Fruit fly (Drosophila melanogaster) whole organism, embryonic: Measurements from ENCODE around the gene sesB.

Experiments
- Atf-2 ChIP-seq: fragments of 200-800 bp; sonication (Bioruptor generic); optimal IDR thresholded peaks from 2 replicates; lab custom pipeline; 2016; ENCODE audit warnings: missing biosample characterization, missing genetic modification characterization
- Atf3 ChIP-seq: fragments of 200-800 bp; sonication (Bioruptor generic); optimal IDR thresholded peaks from 3 replicates; lab custom pipeline; 2016; ENCODE audit warnings: missing biosample characterization, missing genetic modification characterization
- CG10147 ChIP-seq: fragments of 200-800 bp; sonication (Bioruptor generic); optimal IDR thresholded peaks from 2 replicates; lab custom pipeline; 2019; ENCODE audit warnings: missing biosample characterization, mild to moderate bottlenecking, missing genetic modification characterization, moderate library complexity
- CG10209 ChIP-seq: fragments of 200-800 bp; sonication (Bioruptor generic); optimal IDR thresholded peaks from 3 replicates; lab custom pipeline; 2017; ENCODE audit warnings: missing biosample characterization, mild to moderate bottlenecking, missing genetic modification characterization, missing genetic modification reagents
- CG11695 ChIP-seq: fragments of 200-800 bp; sonication (Bioruptor generic); IDR thresholded peaks from 3 replicates; pipeline ENCODE4 v1.3.6; 2022; ENCODE audit warnings: missing biosample characterization, missing genetic modification characterization
- CG12155 ChIP-seq: fragments of 200-800 bp; sonication (Bioruptor generic); optimal IDR thresholded peaks from 3 replicates; lab custom pipeline; 2016; ENCODE audit warnings: missing biosample characterization, missing genetic modification characterization
- CG1233 ChIP-seq: fragments of 200-800 bp; sonication (Bioruptor generic); optimal IDR thresholded peaks from 4 replicates; lab custom pipeline; 2018; ENCODE audit warnings: missing biosample characterization, mild to moderate bottlenecking, missing genetic modification characterization
- CG13624 ChIP-seq: fragments of 200-800 bp; sonication (Bioruptor generic); optimal IDR thresholded peaks from 2 replicates; lab custom pipeline; 2016; ENCODE audit warnings: missing biosample characterization, missing genetic modification characterization
- CG15696 ChIP-seq: fragments of 200-800 bp; sonication (Bioruptor generic); optimal IDR thresholded peaks from 2 replicates; lab custom pipeline; 2019; ENCODE audit warnings: missing biosample characterization, mild to moderate bottlenecking, missing genetic modification characterization, moderate library complexity
- CG16863 ChIP-seq: fragments of 200-800 bp; sonication (Bioruptor generic); optimal IDR thresholded peaks from 3 replicates; lab custom pipeline; 2016; ENCODE audit warnings: missing biosample characterization, missing genetic modification characterization
- CG18476 ChIP-seq: fragments of 200-800 bp; sonication (Bioruptor generic); optimal IDR thresholded peaks from 2 replicates; lab custom pipeline; 2016; ENCODE audit warnings: missing biosample characterization, mild to moderate bottlenecking, missing genetic modification characterization
- CG4328 ChIP-seq: fragments of 200-800 bp; sonication (Bioruptor generic); optimal IDR thresholded peaks from 3 replicates; lab custom pipeline; 2017; ENCODE audit warnings: missing biosample characterization, missing genetic modification reagents, missing genetic modification characterization
- CG6689 ChIP-seq: fragments of 200-800 bp; sonication (Bioruptor generic); IDR thresholded peaks from 2 replicates; pipeline ENCODE4 v1.3.6; 2022; ENCODE audit warnings: missing biosample characterization, missing genetic modification characterization
- CG6765 ChIP-seq: fragments of 200-800 bp; sonication (Bioruptor generic); optimal IDR thresholded peaks from 3 replicates; lab custom pipeline; 2017; ENCODE audit warnings: missing biosample characterization, mild to moderate bottlenecking, missing genetic modification characterization
- CG7745 ChIP-seq: fragments of 200-800 bp; sonication (Bioruptor generic); optimal IDR thresholded peaks from 2 replicates; lab custom pipeline; 2018; ENCODE audit warnings: missing biosample characterization, mild to moderate bottlenecking, missing genetic modification characterization, moderate library complexity
- CG7786 ChIP-seq: fragments of 200-800 bp; sonication (Bioruptor generic); optimal IDR thresholded peaks from 2 replicates; lab custom pipeline; 2016; ENCODE audit warnings: missing biosample characterization, missing genetic modification characterization
- CG8359 ChIP-seq: fragments of 200-800 bp; sonication (Bioruptor generic); optimal IDR thresholded peaks from 2 replicates; lab custom pipeline; 2017; ENCODE audit warnings: missing biosample characterization, mild to moderate bottlenecking, missing genetic modification characterization, borderline replicate concordance
- CG8765 ChIP-seq: fragments of 200-800 bp; sonication (Bioruptor generic); IDR thresholded peaks from 2 replicates; pipeline ENCODE4 v1.3.6; 2022; ENCODE audit warnings: missing biosample characterization, missing genetic modification characterization
- CG9609 ChIP-seq: fragments of 200-800 bp; sonication (Bioruptor generic); optimal IDR thresholded peaks from 3 replicates; lab custom pipeline; 2016; ENCODE audit warnings: missing biosample characterization, missing genetic modification characterization
- CG9817 ChIP-seq: fragments of 200-800 bp; sonication (Bioruptor generic); optimal IDR thresholded peaks from 2 replicates; lab custom pipeline; 2018; ENCODE audit warnings: missing biosample characterization, mild to moderate bottlenecking, missing genetic modification characterization, moderate library complexity
- Chrac-16 ChIP-seq: fragments of 200-800 bp; sonication (Bioruptor generic); optimal IDR thresholded peaks from 3 replicates; lab custom pipeline; 2016; ENCODE audit warnings: missing biosample characterization, missing genetic modification characterization
- Fer2 ChIP-seq: fragments of 200-800 bp; sonication (Bioruptor generic); optimal IDR thresholded peaks from 2 replicates; lab custom pipeline; 2018; ENCODE audit warnings: missing biosample characterization, mild to moderate bottlenecking, missing genetic modification characterization, moderate library complexity
- Hmx ChIP-seq: fragments of 200-800 bp; sonication (Bioruptor generic); optimal IDR thresholded peaks from 2 replicates; lab custom pipeline; 2016; ENCODE audit warnings: missing biosample characterization, missing genetic modification characterization
- Kr ChIP-seq: fragments of 200-800 bp; sonication (Bioruptor generic); optimal IDR thresholded peaks from 2 replicates; lab custom pipeline; 2017; ENCODE audit warnings: missing biosample characterization, mild to moderate bottlenecking, missing genetic modification characterization
- Lhr ChIP-seq: fragments of 200-800 bp; sonication (Bioruptor generic); optimal IDR thresholded peaks from 3 replicates; lab custom pipeline; 2017; ENCODE audit warnings: mild to moderate bottlenecking, missing biosample characterization, missing genetic modification reagents, missing genetic modification characterization
- Meics ChIP-seq: fragments of 200-800 bp; sonication (Bioruptor generic); optimal IDR thresholded peaks from 2 replicates; lab custom pipeline; 2017; ENCODE audit warnings: missing biosample characterization, mild to moderate bottlenecking, missing genetic modification characterization
- Myb ChIP-seq: fragments of 200-800 bp; sonication (Bioruptor generic); optimal IDR thresholded peaks from 2 replicates; lab custom pipeline; 2016; ENCODE audit warnings: missing biosample characterization, missing genetic modification characterization
- Nf-YB ChIP-seq: fragments of 200-800 bp; sonication (Bioruptor generic); optimal IDR thresholded peaks from 3 replicates; lab custom pipeline; 2019; ENCODE audit warnings: missing biosample characterization, mild to moderate bottlenecking, missing genetic modification characterization, moderate library complexity
- Ptx1 ChIP-seq: fragments of 200-800 bp; sonication (Bioruptor generic); IDR thresholded peaks from 2 replicates; pipeline ENCODE4 v1.3.6; 2022; ENCODE audit warnings: missing biosample characterization, missing genetic modification characterization
- Spps ChIP-seq: fragments of 200-800 bp; sonication (Bioruptor generic); optimal IDR thresholded peaks from 2 replicates; lab custom pipeline; 2018; ENCODE audit warnings: missing biosample characterization, mild to moderate bottlenecking, missing genetic modification characterization
- Trl ChIP-seq, 3 experiments: fragments of >200 bp in 2 of 3; fragments of 200-800 bp in 1 of 3; sonication (Bioruptor generic) in 1 of 3; optimal IDR thresholded peaks; 2 replicates in 1 of 3; 3 replicates in 2 of 3; lab custom pipeline; 2016 to 2017; ENCODE audit warnings: missing biosample characterization in 1 of 3, missing genetic modification characterization in 1 of 3
- Xbp1 ChIP-seq: fragments of 200-800 bp; sonication (Bioruptor generic); optimal IDR thresholded peaks from 3 replicates; lab custom pipeline; 2016; ENCODE audit warnings: missing biosample characterization, mild to moderate bottlenecking, missing genetic modification characterization
- al ChIP-seq: fragments of 200-800 bp; sonication (Bioruptor generic); IDR thresholded peaks from 2 replicates; pipeline ENCODE4 v1.3.6; 2022; ENCODE audit warnings: missing biosample characterization, missing genetic modification characterization
- bbx ChIP-seq: fragments of 200-800 bp; sonication (Bioruptor generic); IDR thresholded peaks from 2 replicates; pipeline ENCODE4 v1.3.6; 2022; ENCODE audit warnings: missing biosample characterization, missing genetic modification characterization; ENCODE audit not compliant: partially characterized antibody
- caup ChIP-seq: fragments of 200-800 bp; sonication (Bioruptor generic); optimal IDR thresholded peaks from 3 replicates; lab custom pipeline; 2017; ENCODE audit warnings: missing biosample characterization, mild to moderate bottlenecking, missing genetic modification characterization, moderate library complexity; ENCODE audit not compliant: severe bottlenecking
- chm ChIP-seq: fragments of 200-800 bp; sonication (Bioruptor generic); IDR thresholded peaks from 2 replicates; pipeline ENCODE4 v1.3.6; 2022; ENCODE audit warnings: missing biosample characterization, missing genetic modification characterization
- danr ChIP-seq: fragments of 200-800 bp; sonication (Bioruptor generic); IDR thresholded peaks from 2 replicates; pipeline ENCODE4 v1.3.6; 2022; ENCODE audit warnings: missing biosample characterization, missing genetic modification characterization
- dm ChIP-seq: fragments of 200-800 bp; sonication (Bioruptor generic); optimal IDR thresholded peaks from 3 replicates; lab custom pipeline; 2016; ENCODE audit warnings: missing biosample characterization, missing genetic modification characterization
- dmrt11E ChIP-seq: fragments of 200-800 bp; sonication (Bioruptor generic); optimal IDR thresholded peaks from 3 replicates; lab custom pipeline; 2018; ENCODE audit warnings: missing biosample characterization, mild to moderate bottlenecking, missing genetic modification characterization, moderate library complexity
- fd64A ChIP-seq: fragments of 200-800 bp; sonication (Bioruptor generic); optimal IDR thresholded peaks from 3 replicates; lab custom pipeline; 2018; ENCODE audit warnings: missing biosample characterization, mild to moderate bottlenecking, missing genetic modification characterization
- fd96Cb ChIP-seq: fragments of 200-800 bp; sonication (Bioruptor generic); optimal IDR thresholded peaks from 2 replicates; lab custom pipeline; 2018; ENCODE audit warnings: missing biosample characterization, mild to moderate bottlenecking, missing genetic modification characterization, moderate library complexity
- grau ChIP-seq: fragments of 200-800 bp; optimal IDR thresholded peaks from 3 replicates; lab custom pipeline; 2019; ENCODE audit warnings: missing biosample characterization, mild to moderate bottlenecking, missing genetic modification characterization, moderate library complexity
- insv ChIP-seq, 2 experiments: fragments of 200-800 bp; sonication (Bioruptor generic); optimal IDR thresholded peaks; 3 replicates each; lab custom pipeline; 2016 to 2018; ENCODE audit warnings: missing biosample characterization in 2 of 2, missing genetic modification characterization in 2 of 2
- lab ChIP-seq: fragments of 200-800 bp; sonication (Bioruptor generic); optimal IDR thresholded peaks from 3 replicates; lab custom pipeline; 2017; ENCODE audit warnings: missing biosample characterization, missing genetic modification characterization, mild to moderate bottlenecking, moderate library complexity, missing genetic modification reagents
- lbe ChIP-seq: fragments of 200-800 bp; sonication (Bioruptor generic); optimal IDR thresholded peaks from 2 replicates; lab custom pipeline; 2016; ENCODE audit warnings: missing biosample characterization, mild to moderate bottlenecking, missing genetic modification characterization
- lilli ChIP-seq: fragments of 200-800 bp; sonication (Bioruptor generic); optimal IDR thresholded peaks from 3 replicates; lab custom pipeline; 2016; ENCODE audit warnings: missing biosample characterization, missing genetic modification characterization
- trem ChIP-seq: fragments of 200-800 bp; optimal IDR thresholded peaks from 3 replicates; lab custom pipeline; 2019; ENCODE audit warnings: missing biosample characterization, mild to moderate bottlenecking, missing genetic modification characterization, moderate library complexity
- unc-4 ChIP-seq: fragments of 200-800 bp; sonication (Bioruptor generic); IDR thresholded peaks from 2 replicates; pipeline ENCODE4 v1.3.6; 2022; ENCODE audit warnings: missing biosample characterization, missing genetic modification characterization; ENCODE audit not compliant: partially characterized antibody
- z ChIP-seq: fragments of 200-800 bp; sonication (Bioruptor generic); IDR thresholded peaks from 3 replicates; pipeline ENCODE4 v1.3.6; 2022; ENCODE audit warnings: missing biosample characterization, missing genetic modification characterization
- zf30C ChIP-seq: fragments of 200-800 bp; sonication (Bioruptor generic); optimal IDR thresholded peaks from 3 replicates; lab custom pipeline; 2018; ENCODE audit warnings: missing biosample characterization, mild to moderate bottlenecking, missing genetic modification characterization

Gene sesB

dm6 chrX:10731801-10732200 is 55.0 kb downstream of the sesB start (continued):
- TF ChIP-seq caup (peak; percentile 52), bbx (GFP tag; lab: Robert Waterston, UW) (no peak), CG6689 (GFP tag; lab: Robert Waterston, UW) (peak; percentile 59), CG9817 (tag; lab: Kevin White, UChicago) (peak; percentile 21), CG10147 (peak; percentile 48), CG15696 (tag; lab: Kevin White, UChicago) (peak; percentile 46), Ptx1 (GFP tag; lab: Robert Waterston, UW) (peak; percentile 75), danr (0 out of 2 replicates have a peak, but pooled peaks have one; percentile 11), Hmx (GFP tag; lab: Kevin White, UChicago) (peak; percentile 21), dmrt11E (peak; percentile 80), CG7745 (tag; lab: Kevin White, UChicago) (no peak), CG8765 (GFP tag; lab: Robert Waterston, UW) (no peak), lbe (GFP tag; lab: Kevin White, UChicago) (no peak), Myb (no peak), lilli (peak; percentile 59), Fer2 (tag; lab: Kevin White, UChicago) (peak; percentile 16), Spps (tag; lab: Kevin White, UChicago) (peak; percentile 33), CG1233 (GFP tag; lab: Kevin White, UChicago) (peak; percentile 12), CG9609 (GFP tag; lab: Kevin White, UChicago) (no peak), z (GFP tag; lab: Robert Waterston, UW) (no peak), Xbp1 (GFP tag; lab: Kevin White, UChicago) (peak; percentile 56), Lhr (GFP tag; lab: Kevin White, UChicago) (no peak), CG8359 (GFP tag; lab: Kevin White, UChicago) (peak; percentile 26), CG12155 (GFP tag; lab: Kevin White, UChicago) (peak; percentile 16), CG10209 (GFP tag; lab: Kevin White, UChicago) (peak; percentile 56), CG4328 (GFP tag; lab: Kevin White, UChicago) (no peak), grau (tag; lab: Kevin White, UChicago) (peak; percentile 72), unc-4 (GFP tag; lab: Robert Waterston, UW) (no peak), Kr (GFP tag; lab: Kevin White, UChicago) (no peak), fd96Cb (tag; lab: Kevin White, UChicago) (peak; percentile 62), insv (GFP tag; optimal IDR thresholded peaks at IDR 0.05; lab: Kevin White, UChicago) (no peak), dm (GFP tag; lab: Kevin White, UChicago) (peak; percentile 7), al (GFP tag; lab: Robert Waterston, UW) (peak; percentile 22; the same call in 1 of the 2 replicates), CG16863 (GFP tag; lab: Kevin White, UChicago) (peak; percentile 33), fd64A (no peak), Chrac-16 (GFP tag; lab: Kevin White, UChicago) (peak; percentile 43), chm (GFP tag; lab: Robert Waterston, UW) (peak; percentile 23; the same call in 1 of the 2 replicates), lab (peak; percentile 62), CG13624 (GFP tag; lab: Kevin White, UChicago) (peak; percentile 34), CG11695 (GFP tag; lab: Robert Waterston, UW) (peak; percentile 68), Meics (GFP tag; lab: Kevin White, UChicago) (peak; percentile 66), trem (tag; lab: Kevin White, UChicago) (peak; percentile 52), Trl (optimal IDR thresholded peaks at IDR 0.05; lab: Kevin White, UChicago) (peak in 1 of 2 experiments; percentile 28), Trl (GFP tag; optimal IDR thresholded peaks at IDR 0.05; lab: Kevin White, UChicago) (peak; percentile 15), Atf3 (GFP tag; lab: Kevin White, UChicago) (peak; percentile 18), CG6765 (GFP tag; lab: Kevin White, UChicago) (no peak), CG7786 (GFP tag; lab: Kevin White, UChicago) (peak; percentile 15), Nf-YB (GFP tag; lab: Kevin White, UChicago) (peak; percentile 55), CG18476 (GFP tag; lab: Kevin White, UChicago) (peak; percentile 22), Atf-2 (GFP tag; lab: Kevin White, UChicago) (peak; percentile 24), zf30C (no peak)
